Fruit fly (Drosophila melanogaster) whole organism, embryonic: ENCODE measurements around the gene CG7634.

ENCODE experiments used
- B-H2 ChIP-seq: fragments of 200-800 bp; sonication (Bioruptor generic); optimal IDR thresholded peaks from 2 replicates; lab custom pipeline; 2018; ENCODE audit warnings: missing biosample characterization, mild to moderate bottlenecking, missing genetic modification characterization
- Blimp-1 ChIP-seq: fragments of 200-800 bp; sonication (Bioruptor generic); optimal IDR thresholded peaks from 3 replicates; lab custom pipeline; 2018; ENCODE audit warnings: missing biosample characterization, missing genetic modification characterization, mild to moderate bottlenecking, moderate library complexity, missing genetic modification reagents
- CG12071 ChIP-seq: fragments of 200-800 bp; sonication (Bioruptor generic); optimal IDR thresholded peaks from 3 replicates; lab custom pipeline; 2018; ENCODE audit warnings: missing biosample characterization, mild to moderate bottlenecking, missing genetic modification characterization
- CG13424 ChIP-seq: fragments of 200-800 bp; sonication (Bioruptor generic); optimal IDR thresholded peaks from 2 replicates; lab custom pipeline; 2019; ENCODE audit warnings: missing biosample characterization, mild to moderate bottlenecking, missing genetic modification characterization, moderate library complexity
- CG15011 ChIP-seq: fragments of 200-800 bp; sonication (Bioruptor generic); optimal IDR thresholded peaks from 3 replicates; lab custom pipeline; 2018; ENCODE audit warnings: missing biosample characterization, mild to moderate bottlenecking, missing genetic modification characterization
- CG1529 ChIP-seq: fragments of 200-800 bp; sonication (Bioruptor generic); optimal IDR thresholded peaks from 3 replicates; lab custom pipeline; 2018; ENCODE audit warnings: missing biosample characterization, missing genetic modification characterization
- CG17612 ChIP-seq: fragments of 200-800 bp; sonication (Bioruptor generic); IDR thresholded peaks from 2 replicates; pipeline ENCODE4 v1.3.6; 2022; ENCODE audit warnings: missing biosample characterization, missing genetic modification characterization
- CG17802 ChIP-seq: fragments of 200-800 bp; sonication (Bioruptor generic); optimal IDR thresholded peaks from 2 replicates; lab custom pipeline; 2018; ENCODE audit warnings: missing biosample characterization, mild to moderate bottlenecking, missing genetic modification characterization, moderate library complexity
- CG2129 ChIP-seq: fragments of 200-800 bp; sonication (Bioruptor generic); IDR thresholded peaks from 2 replicates; pipeline ENCODE4 v1.3.6; 2022; ENCODE audit warnings: missing biosample characterization, missing genetic modification characterization; ENCODE audit not compliant: partially characterized antibody
- CG2202 ChIP-seq: fragments of 200-800 bp; sonication (Bioruptor generic); optimal IDR thresholded peaks from 2 replicates; lab custom pipeline; 2018; ENCODE audit warnings: missing biosample characterization, mild to moderate bottlenecking, missing genetic modification characterization
- CG2712 ChIP-seq: fragments of 200-800 bp; optimal IDR thresholded peaks from 3 replicates; lab custom pipeline; 2019; ENCODE audit warnings: missing biosample characterization, mild to moderate bottlenecking, missing genetic modification characterization, moderate library complexity
- CG3065 ChIP-seq: fragments of 200-800 bp; sonication (Bioruptor generic); optimal IDR thresholded peaks from 2 replicates; lab custom pipeline; 2016; ENCODE audit warnings: missing biosample characterization, missing genetic modification characterization
- CG6654 ChIP-seq: fragments of 200-800 bp; sonication (Bioruptor generic); optimal IDR thresholded peaks from 2 replicates; lab custom pipeline; 2017; ENCODE audit warnings: missing biosample characterization, mild to moderate bottlenecking, missing genetic modification characterization
- CG6689 ChIP-seq: fragments of 200-800 bp; sonication (Bioruptor generic); IDR thresholded peaks from 2 replicates; pipeline ENCODE4 v1.3.6; 2022; ENCODE audit warnings: missing biosample characterization, missing genetic modification characterization
- CG6791 ChIP-seq: fragments of 200-800 bp; sonication (Bioruptor generic); IDR thresholded peaks from 3 replicates; pipeline ENCODE4 v1.3.6; 2022; ENCODE audit warnings: missing biosample characterization, missing genetic modification characterization; ENCODE audit not compliant: partially characterized antibody
- CG9797 ChIP-seq: fragments of 200-800 bp; sonication (Bioruptor generic); optimal IDR thresholded peaks from 3 replicates; lab custom pipeline; 2018; ENCODE audit warnings: missing biosample characterization, mild to moderate bottlenecking, missing genetic modification characterization
- CHES-1-like ChIP-seq: fragments of 200-800 bp; sonication (Bioruptor generic); optimal IDR thresholded peaks from 2 replicates; lab custom pipeline; 2016; ENCODE audit warnings: missing biosample characterization, missing genetic modification characterization
- D19B ChIP-seq: fragments of 200-800 bp; sonication (Bioruptor generic); optimal IDR thresholded peaks from 2 replicates; lab custom pipeline; 2017; ENCODE audit warnings: missing biosample characterization, mild to moderate bottlenecking, missing genetic modification characterization
- Dek ChIP-seq: fragments of 200-800 bp; sonication (Bioruptor generic); optimal IDR thresholded peaks from 3 replicates; lab custom pipeline; 2019; ENCODE audit warnings: missing biosample characterization, mild to moderate bottlenecking, missing genetic modification characterization, moderate library complexity
- Dfd ChIP-seq, 2 experiments: fragments of >200 bp; optimal IDR thresholded peaks; 2 replicates each; lab custom pipeline; 2017; ENCODE audit warnings: missing biosample characterization in 2 of 2, missing genetic modification characterization in 2 of 2
- Dll ChIP-seq: fragments of 200-800 bp; sonication (Bioruptor generic); IDR thresholded peaks from 4 replicates; pipeline ENCODE4 v1.3.6; 2022; ENCODE audit warnings: missing biosample characterization, missing genetic modification characterization; ENCODE audit not compliant: partially characterized antibody
- Dp ChIP-seq: fragments of 200-800 bp; sonication (Bioruptor generic); optimal IDR thresholded peaks from 2 replicates; lab custom pipeline; 2018; ENCODE audit warnings: missing biosample characterization, mild to moderate bottlenecking, missing genetic modification characterization, moderate library complexity
- E2f2 ChIP-seq: fragments of 200-800 bp; sonication (Bioruptor generic); IDR thresholded peaks from 2 replicates; pipeline ENCODE4 v1.3.6; 2022; ENCODE audit warnings: missing biosample characterization, missing genetic modification characterization
- Elba2 ChIP-seq: fragments of 200-800 bp; sonication (Bioruptor generic); optimal IDR thresholded peaks from 3 replicates; lab custom pipeline; 2016; ENCODE audit warnings: missing biosample characterization, missing genetic modification characterization
- H15 ChIP-seq: fragments of 200-800 bp; sonication (Bioruptor generic); IDR thresholded peaks from 3 replicates; pipeline ENCODE4 v1.3.6; 2022; ENCODE audit warnings: missing biosample characterization, missing genetic modification characterization
- MTF-1 ChIP-seq: fragments of 200-800 bp; sonication (Bioruptor generic); optimal IDR thresholded peaks from 2 replicates; lab custom pipeline; 2018; ENCODE audit warnings: missing biosample characterization, mild to moderate bottlenecking, missing genetic modification characterization, borderline replicate concordance
- Optix ChIP-seq: fragments of 200-800 bp; sonication (Bioruptor generic); IDR thresholded peaks from 3 replicates; pipeline ENCODE4 v1.3.6; 2022; ENCODE audit warnings: missing biosample characterization, missing genetic modification characterization
- Poxn ChIP-seq: fragments of 200-800 bp; sonication (Bioruptor generic); IDR thresholded peaks from 2 replicates; pipeline ENCODE4 v1.3.6; 2022; ENCODE audit warnings: missing biosample characterization, missing genetic modification characterization
- amos ChIP-seq: fragments of 200-800 bp; sonication (Bioruptor generic); IDR thresholded peaks from 2 replicates; pipeline ENCODE4 v1.3.6; 2022; ENCODE audit warnings: missing biosample characterization, missing genetic modification characterization; ENCODE audit not compliant: partially characterized antibody
- cato ChIP-seq: fragments of 200-800 bp; sonication (Bioruptor generic); optimal IDR thresholded peaks from 2 replicates; lab custom pipeline; 2016; ENCODE audit warnings: missing biosample characterization, missing genetic modification characterization, borderline replicate concordance
- cg ChIP-seq: fragments of 200-800 bp; sonication (Bioruptor generic); optimal IDR thresholded peaks from 3 replicates; lab custom pipeline; 2019; ENCODE audit warnings: missing biosample characterization, mild to moderate bottlenecking, missing genetic modification characterization, moderate library complexity
- croc ChIP-seq: fragments of 200-800 bp; sonication (Bioruptor generic); conservative IDR thresholded peaks from 3 replicates; pipeline ENCODE4 v1.3.6; 2022; ENCODE audit warnings: missing biosample characterization, missing genetic modification characterization
- danr ChIP-seq: fragments of 200-800 bp; sonication (Bioruptor generic); IDR thresholded peaks from 2 replicates; pipeline ENCODE4 v1.3.6; 2022; ENCODE audit warnings: missing biosample characterization, missing genetic modification characterization
- fd102C ChIP-seq: fragments of 200-800 bp; sonication (Bioruptor generic); optimal IDR thresholded peaks from 2 replicates; lab custom pipeline; 2018; ENCODE audit warnings: missing biosample characterization, mild to moderate bottlenecking, missing genetic modification characterization, moderate library complexity
- fd64A ChIP-seq: fragments of 200-800 bp; sonication (Bioruptor generic); optimal IDR thresholded peaks from 3 replicates; lab custom pipeline; 2018; ENCODE audit warnings: missing biosample characterization, mild to moderate bottlenecking, missing genetic modification characterization
- gfzf ChIP-seq: fragments of 200-800 bp; sonication (Bioruptor generic); optimal IDR thresholded peaks from 2 replicates; lab custom pipeline; 2016; ENCODE audit warnings: missing biosample characterization, mild to moderate bottlenecking, missing genetic modification characterization, moderate library complexity
- ham ChIP-seq: fragments of 200-800 bp; sonication (Bioruptor generic); IDR thresholded peaks from 2 replicates; pipeline ENCODE4 v1.3.6; 2022; ENCODE audit warnings: missing biosample characterization, missing genetic modification characterization
- hb ChIP-seq: fragments of 200-800 bp; sonication (Bioruptor generic); IDR thresholded peaks from 3 replicates; pipeline ENCODE4 v1.3.6; 2022; ENCODE audit warnings: missing biosample characterization, missing genetic modification characterization; ENCODE audit not compliant: partially characterized antibody
- jigr1 ChIP-seq: fragments of 200-800 bp; sonication (Bioruptor generic); IDR thresholded peaks from 3 replicates; pipeline ENCODE4 v1.3.6; 2022; ENCODE audit warnings: missing biosample characterization, missing genetic modification characterization
- kah ChIP-seq: fragments of 200-800 bp; sonication (Bioruptor generic); optimal IDR thresholded peaks from 2 replicates; lab custom pipeline; 2018; ENCODE audit warnings: missing biosample characterization, mild to moderate bottlenecking, missing genetic modification characterization
- lilli ChIP-seq: fragments of 200-800 bp; sonication (Bioruptor generic); optimal IDR thresholded peaks from 3 replicates; lab custom pipeline; 2016; ENCODE audit warnings: missing biosample characterization, missing genetic modification characterization
- nom ChIP-seq: fragments of 200-800 bp; sonication (Bioruptor generic); optimal IDR thresholded peaks from 2 replicates; lab custom pipeline; 2017; ENCODE audit warnings: missing biosample characterization, missing genetic modification characterization, mild to moderate bottlenecking, moderate library complexity, missing genetic modification reagents
- peb ChIP-seq: fragments of 200-800 bp; sonication (Bioruptor generic); IDR thresholded peaks from 2 replicates; pipeline ENCODE4 v1.3.6; 2022; ENCODE audit warnings: missing biosample characterization, missing genetic modification characterization
- prd ChIP-seq, 3 experiments: fragments of >200 bp in 2 of 3; fragments of 200-800 bp in 1 of 3; sonication (Bioruptor generic) in 1 of 3; optimal IDR thresholded peaks in 2 of 3; IDR thresholded peaks in 1 of 3; 2 replicates in 2 of 3; 3 replicates in 1 of 3; pipeline versions ENCODE4 v1.3.6 to Lab custom; 2017 to 2022; ENCODE audit warnings: missing biosample characterization in 1 of 3, missing genetic modification characterization in 1 of 3
- pzg ChIP-seq: fragments of 200-800 bp; sonication (Bioruptor generic); optimal IDR thresholded peaks from 3 replicates; lab custom pipeline; 2018; ENCODE audit warnings: missing biosample characterization, mild to moderate bottlenecking, missing genetic modification characterization, moderate library complexity
- ranshi ChIP-seq: fragments of 200-800 bp; sonication (Bioruptor generic); IDR thresholded peaks from 2 replicates; pipeline ENCODE4 v1.3.6; 2022; ENCODE audit warnings: missing biosample characterization, missing genetic modification characterization
- shn ChIP-seq: fragments of 200-800 bp; sonication (Bioruptor generic); optimal IDR thresholded peaks from 3 replicates; lab custom pipeline; 2016; ENCODE audit warnings: missing biosample characterization, missing genetic modification characterization
- sima ChIP-seq: fragments of 200-800 bp; sonication (Bioruptor generic); optimal IDR thresholded peaks from 2 replicates; lab custom pipeline; 2016; ENCODE audit warnings: missing biosample characterization, missing genetic modification characterization
- slp2 ChIP-seq: fragments of 200-800 bp; sonication (Bioruptor generic); optimal IDR thresholded peaks from 2 replicates; lab custom pipeline; 2016; ENCODE audit warnings: missing biosample characterization, missing genetic modification characterization
- sqz ChIP-seq: fragments of 200-800 bp; sonication (Bioruptor generic); optimal IDR thresholded peaks from 3 replicates; lab custom pipeline; 2018; ENCODE audit warnings: missing biosample characterization, mild to moderate bottlenecking, missing genetic modification characterization

The CG7634 gene

DNA sequence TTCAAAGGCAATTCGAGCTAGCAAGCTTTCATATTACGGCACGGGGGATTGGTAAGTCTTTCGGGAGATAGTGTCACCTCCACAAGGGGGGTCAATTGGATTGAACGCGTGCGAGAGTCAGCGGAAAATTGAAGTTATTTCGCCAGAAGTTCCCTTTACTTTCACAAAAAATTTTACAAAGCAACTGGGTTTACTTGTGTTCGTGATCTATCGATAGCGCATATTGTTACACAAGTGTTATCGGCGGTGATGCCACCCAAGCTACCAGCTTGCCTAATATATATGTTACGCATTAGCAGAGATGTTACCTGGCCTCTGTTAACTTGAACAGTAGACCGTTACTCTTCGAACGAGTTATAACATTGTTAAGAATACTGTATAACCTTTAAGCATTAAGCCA, 10.5 kb upstream of the CG7634 start, which contains the start of gene Wnk (continued):
- TF ChIP-seq CG6689 (GFP tag; lab: Robert Waterston, UW) = no peak
- peak; percentile 80 for TF ChIP-seq Dll (GFP tag; lab: Robert Waterston, UW)
- TF ChIP-seq B-H2 (GFP tag; lab: Kevin White, UChicago) = no peak
- 0 out of 2 replicates have a peak, but pooled peaks have one; percentile 35 for TF ChIP-seq CG2129 (GFP tag; lab: Robert Waterston, UW)
- TF ChIP-seq Dfd (GFP tag; optimal IDR thresholded peaks at IDR 0.05; lab: Kevin White, UChicago) = no peak
- TF ChIP-seq D19B = no peak
- TF ChIP-seq Elba2 (GFP tag; lab: Kevin White, UChicago) = no peak
- no peak for TF ChIP-seq CG17802 (tag; lab: Kevin White, UChicago)
- TF ChIP-seq CG1529 (GFP tag; lab: Kevin White, UChicago) = no peak
- no peak for TF ChIP-seq peb
- peak; percentile 30; the same call in 1 of the 2 replicates for TF ChIP-seq E2f2
- TF ChIP-seq prd (optimal IDR thresholded peaks at IDR 0.05; lab: Kevin White, UChicago) = no peak
- no peak for TF ChIP-seq prd (GFP tag; IDR thresholded peaks at IDR 0.05; lab: Robert Waterston, UW)
- TF ChIP-seq shn (GFP tag; lab: Kevin White, UChicago) = no peak
- no peak for TF ChIP-seq CG6654 (GFP tag; lab: Kevin White, UChicago)
- no peak for TF ChIP-seq CG13424 (tag; lab: Kevin White, UChicago)
- no peak for TF ChIP-seq Poxn (GFP tag; lab: Robert Waterston, UW)
- no peak for TF ChIP-seq croc (GFP tag; lab: Robert Waterston, UW)
- TF ChIP-seq CG6791 (GFP tag; lab: Robert Waterston, UW) = peak; percentile 73
- TF ChIP-seq Dek (tag; lab: Kevin White, UChicago) = no peak
- no peak for TF ChIP-seq kah (GFP tag; lab: Kevin White, UChicago)
- TF ChIP-seq gfzf (GFP tag; lab: Kevin White, UChicago) = no peak
- no peak for TF ChIP-seq jigr1 (GFP tag; lab: Robert Waterston, UW)
- no peak for TF ChIP-seq ham (GFP tag; lab: Robert Waterston, UW)
- no peak for TF ChIP-seq H15 (GFP tag; lab: Robert Waterston, UW)
- TF ChIP-seq ranshi (GFP tag; lab: Robert Waterston, UW) = no peak
- TF ChIP-seq CG2202 = no peak
- TF ChIP-seq CG2712 (tag; lab: Kevin White, UChicago) = no peak
- TF ChIP-seq CG15011 (GFP tag; lab: Kevin White, UChicago) = no peak
- TF ChIP-seq Optix (GFP tag; lab: Robert Waterston, UW) = no peak
- no peak for TF ChIP-seq CHES-1-like (GFP tag; lab: Kevin White, UChicago)
- no peak for TF ChIP-seq danr
- peak; percentile 70 for TF ChIP-seq cg (GFP tag; lab: Kevin White, UChicago)
- no peak for TF ChIP-seq fd102C
- TF ChIP-seq amos (GFP tag; lab: Robert Waterston, UW) = peak; percentile 83
- peak; percentile 83 for TF ChIP-seq pzg (GFP tag; lab: Kevin White, UChicago)
- TF ChIP-seq CG9797 = peak; percentile 33
- TF ChIP-seq CG17612 (GFP tag; lab: Robert Waterston, UW) = no peak
- TF ChIP-seq lilli (GFP tag; lab: Kevin White, UChicago) = no peak
- no peak for TF ChIP-seq CG3065 (GFP tag; lab: Kevin White, UChicago)
- TF ChIP-seq sqz (GFP tag; lab: Kevin White, UChicago) = no peak
- TF ChIP-seq fd64A = no peak
- no peak for TF ChIP-seq nom
- no peak for TF ChIP-seq cato (GFP tag; lab: Kevin White, UChicago)
- 0 out of 3 replicates have a peak, but pooled peaks have one; percentile 39 for TF ChIP-seq hb (GFP tag; lab: Robert Waterston, UW)
- TF ChIP-seq Dp (GFP tag; lab: Kevin White, UChicago) = peak; percentile 35
- no peak for TF ChIP-seq Blimp-1 (GFP tag; lab: Kevin White, UChicago)
- no peak for TF ChIP-seq MTF-1
- no peak for TF ChIP-seq sima (GFP tag; lab: Kevin White, UChicago)
- no peak for TF ChIP-seq CG12071 (GFP tag; lab: Kevin White, UChicago)
- TF ChIP-seq slp2 (GFP tag; lab: Kevin White, UChicago) = no peak
